Worm (Caenorhabditis elegans) whole organism, L2 larva: ENCODE results near the gene F59A6.10.

Experiments
- ceh-16 ChIP-seq: fragments of 150-350 bp; optimal IDR thresholded peaks from 2 replicates; lab custom pipeline; 2014; ENCODE audit warnings: missing biosample characterization, missing genetic modification characterization
- lin-39 ChIP-seq: fragments of 150-350 bp; optimal IDR thresholded peaks from 2 replicates; lab custom pipeline; 2014; ENCODE audit warnings: missing biosample characterization, missing genetic modification reagents, missing genetic modification characterization

ce11 chrII:4998657-4999056 is 5.1 kb upstream of the F59A6.10 start, which contains the start of gene F59A6.11:
- TF ChIP-seq ceh-16 (tag; lab: Kevin White, UChicago), result no peak
- TF ChIP-seq lin-39 (tag; lab: Kevin White, UChicago), result no peak
